Fruit fly (Drosophila melanogaster): ENCODE results near the gene CG31441.

The CG31441 gene

DNA sequence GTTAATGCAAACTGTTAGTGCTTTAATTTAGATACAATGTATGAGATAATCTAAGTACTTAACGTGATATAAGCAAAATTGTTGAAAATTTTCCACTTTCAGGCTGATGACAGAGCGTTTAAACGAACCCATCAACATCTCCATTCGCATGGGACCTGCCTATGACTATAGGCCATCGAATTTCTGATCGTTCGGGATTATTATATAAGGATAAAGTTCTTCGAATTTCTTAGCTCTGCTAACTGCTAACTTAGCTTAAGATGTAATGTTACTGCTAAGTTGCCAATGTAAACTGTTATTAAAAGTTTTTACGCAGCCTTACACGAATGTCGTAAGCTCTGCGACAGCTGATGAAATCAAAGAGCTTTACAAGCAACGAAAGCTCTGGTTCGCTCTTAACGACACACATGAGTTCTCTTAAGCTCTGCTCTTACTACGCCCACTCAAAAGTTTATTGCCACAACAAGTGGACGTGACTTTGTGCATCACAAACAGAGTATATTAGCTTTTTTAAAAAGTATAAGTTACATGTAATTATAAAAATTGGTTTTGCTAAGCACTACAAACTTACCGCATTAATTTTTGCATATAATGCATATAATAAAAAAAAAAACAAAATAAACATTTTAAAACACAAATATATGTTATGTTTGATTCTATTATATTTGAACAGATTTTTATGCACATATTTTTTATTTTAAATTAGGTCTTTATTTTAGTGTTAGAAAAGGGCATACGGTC is 39.3 kb upstream of the CG31441 start (continued):
- TF ChIP-seq CG13894 (tag; optimal IDR thresholded peaks at IDR 0.05) (peak; percentile 98), CG7987 (GFP tag; optimal IDR thresholded peaks at IDR 0.05) (peak; percentile 93), pros (GFP tag; optimal IDR thresholded peaks at IDR 0.05) (peak; percentile 77), sna (GFP tag; IDR thresholded peaks at IDR 0.05; ENCODE audit: partially characterized antibody) (no peak), CG1233 (GFP tag; optimal IDR thresholded peaks at IDR 0.05) (peak; percentile 99), CG4424 (GFP tag; optimal IDR thresholded peaks at IDR 0.05) (peak; percentile 98), zen2 (GFP tag; IDR thresholded peaks at IDR 0.05; ENCODE audit: partially characterized antibody) (no peak), slp2 (GFP tag; optimal IDR thresholded peaks at IDR 0.05) (peak; percentile 95), CG7372 (GFP tag; IDR thresholded peaks at IDR 0.05) (peak; percentile 99), CG18476 (GFP tag; optimal IDR thresholded peaks at IDR 0.05) (peak; percentile 96), Med (GFP tag) (peak; percentile 98), CG31441 (GFP tag; IDR thresholded peaks at IDR 0.05) (peak; percentile 100), CG9437 (GFP tag; optimal IDR thresholded peaks at IDR 0.05) (peak; percentile 97), CG12942 (GFP tag; optimal IDR thresholded peaks at IDR 0.05) (peak; percentile 95), CG1024 (GFP tag; IDR thresholded peaks at IDR 0.05) (peak; percentile 88), jumu (GFP tag; optimal IDR thresholded peaks at IDR 0.05) (peak; percentile 85), sqz (GFP tag; optimal IDR thresholded peaks at IDR 0.05) (peak; percentile 96), Xrp1 (GFP tag; IDR thresholded peaks at IDR 0.05) (peak; percentile 98), CG9727 (GFP tag; optimal IDR thresholded peaks at IDR 0.05) (peak; percentile 100), sim (GFP tag; IDR thresholded peaks at IDR 0.05) (peak; percentile 92), YL-1 (GFP tag; optimal IDR thresholded peaks at IDR 0.05) (peak; percentile 90), CHES-1-like (GFP tag; optimal IDR thresholded peaks at IDR 0.05) (peak; percentile 85), CG11504 (tag; optimal IDR thresholded peaks at IDR 0.05) (peak; percentile 99), cg (GFP tag; optimal IDR thresholded peaks at IDR 0.05) (peak; percentile 68), CG2129 (GFP tag; IDR thresholded peaks at IDR 0.05; ENCODE audit: partially characterized antibody) (no peak), zen (tag; optimal IDR thresholded peaks at IDR 0.05) (peak; percentile 96), Sry-β (GFP tag; optimal IDR thresholded peaks at IDR 0.05) (peak; percentile 64), Hr3 (GFP tag; optimal IDR thresholded peaks at IDR 0.05) (peak; percentile 99), CG14014 (GFP tag; IDR thresholded peaks at IDR 0.05) (peak; percentile 98), CG13296 (GFP tag; optimal IDR thresholded peaks at IDR 0.05) (peak; percentile 99), hbn (GFP tag; IDR thresholded peaks at IDR 0.05; ENCODE audit: partially characterized antibody) (no peak), CG34376 (GFP tag; optimal IDR thresholded peaks at IDR 0.05) (peak; percentile 97), CG14965 (GFP tag; optimal IDR thresholded peaks at IDR 0.05; ENCODE audit: borderline replicate concordance) (no peak), ro (GFP tag; IDR thresholded peaks at IDR 0.05) (peak; percentile 97), CG10565 (GFP tag; optimal IDR thresholded peaks at IDR 0.05) (peak; percentile 77), Hr78 (GFP tag; optimal IDR thresholded peaks at IDR 0.05) (peak in 1 of 2 experiments; percentile 96), Dip2 (GFP tag; IDR thresholded peaks at IDR 0.05) (peak; percentile 80), eve (GFP tag; optimal IDR thresholded peaks at IDR 0.05) (peak in 1 of 2 experiments; percentile 99), dpn (GFP tag; optimal IDR thresholded peaks at IDR 0.05) (peak; percentile 96 to 97), Camta (GFP tag; optimal IDR thresholded peaks at IDR 0.05) (peak; percentile 89), Rx (GFP tag; IDR thresholded peaks at IDR 0.05) (peak; percentile 90), kah (GFP tag; optimal IDR thresholded peaks at IDR 0.05) (peak; percentile 97), ERR (GFP tag; optimal IDR thresholded peaks at IDR 0.05) (peak; percentile 39), CG18262 (tag; optimal IDR thresholded peaks at IDR 0.05) (peak; percentile 96), trh (GFP tag; optimal IDR thresholded peaks at IDR 0.05) (peak; percentile 98), CG10274 (GFP tag; optimal IDR thresholded peaks at IDR 0.05) (peak; percentile 93), Ets97D (GFP tag; optimal IDR thresholded peaks at IDR 0.05) (peak; percentile 85), Gsc (GFP tag; IDR thresholded peaks at IDR 0.05) (peak; percentile 95), bab2 (GFP tag; optimal IDR thresholded peaks at IDR 0.05) (peak; percentile 98)

Measured in whole organism, embryonic.